Fruit fly (Drosophila melanogaster): ENCODE results near the gene obst-I.

The obst-I gene

DNA sequence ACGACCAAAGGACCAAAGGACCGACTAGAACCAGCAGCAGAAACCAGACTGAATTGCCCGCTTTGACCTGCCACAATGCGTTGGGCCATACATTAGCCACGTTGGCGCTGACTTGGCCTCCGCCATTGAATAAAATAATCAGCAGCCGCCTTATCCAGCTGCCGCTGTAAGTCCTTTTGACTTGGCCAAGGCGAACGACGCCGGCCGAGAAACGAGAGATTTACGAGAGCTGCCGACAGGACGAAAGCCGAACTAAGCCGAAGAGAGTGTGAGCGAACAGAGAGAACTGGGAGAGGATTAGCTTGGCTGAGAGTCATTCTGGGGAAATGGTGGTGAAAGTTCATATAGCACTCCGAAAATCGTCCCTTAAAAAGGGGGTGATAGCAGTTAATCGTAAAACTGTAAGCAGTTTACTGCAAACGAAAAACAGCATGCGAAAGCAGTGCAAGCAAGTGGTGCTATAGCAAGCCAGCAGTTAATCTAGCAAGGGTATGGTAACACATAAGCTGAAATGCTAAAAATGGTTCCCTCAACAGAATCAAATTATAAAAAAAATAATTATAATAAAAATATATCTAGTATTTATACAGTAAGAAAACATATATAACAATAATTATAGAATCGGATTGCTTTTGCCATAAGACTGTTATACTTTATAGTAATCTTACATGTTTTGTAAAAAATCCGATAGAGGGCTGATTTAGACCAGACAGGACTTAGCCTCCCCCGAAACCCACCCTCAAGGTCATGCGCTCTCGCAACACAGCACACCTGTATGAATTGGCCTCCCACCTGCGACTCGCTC, 39.1 kb upstream of the obst-I start (continued):
- TF ChIP-seq Sry-β (GFP tag; optimal IDR thresholded peaks at IDR 0.05): no peak
- TF ChIP-seq CG7372 (GFP tag; IDR thresholded peaks at IDR 0.05): no peak
- no peak for TF ChIP-seq Myb (GFP tag; optimal IDR thresholded peaks at IDR 0.05)
- TF ChIP-seq ham (GFP tag; IDR thresholded peaks at IDR 0.05): no peak
- no peak for TF ChIP-seq Xrp1 (GFP tag; IDR thresholded peaks at IDR 0.05)
- TF ChIP-seq CG9437 (GFP tag; optimal IDR thresholded peaks at IDR 0.05): no peak
- no peak for TF ChIP-seq repo (GFP tag; optimal IDR thresholded peaks at IDR 0.05)
- TF ChIP-seq zen2 (GFP tag; IDR thresholded peaks at IDR 0.05; ENCODE audit: partially characterized antibody): no peak
- TF ChIP-seq CG16813 (GFP tag; IDR thresholded peaks at IDR 0.05; ENCODE audit: partially characterized antibody): no peak
- peak in 1 of 2 experiments; percentile 94 for TF ChIP-seq Dfd (GFP tag; optimal IDR thresholded peaks at IDR 0.05)
- TF ChIP-seq CG32532 (GFP tag; IDR thresholded peaks at IDR 0.05): no peak
- no peak for TF ChIP-seq org-1 (GFP tag; optimal IDR thresholded peaks at IDR 0.05)
- no peak for TF ChIP-seq hth (optimal IDR thresholded peaks at IDR 0.05)
- TF ChIP-seq usp (GFP tag; optimal IDR thresholded peaks at IDR 0.05): no peak
- no peak for TF ChIP-seq CG8359 (GFP tag; optimal IDR thresholded peaks at IDR 0.05; ENCODE audit: borderline replicate concordance)
- TF ChIP-seq CG16863 (GFP tag; optimal IDR thresholded peaks at IDR 0.05): no peak
- peak; percentile 7; the same call in 1 of the 2 replicates for TF ChIP-seq vvl (GFP tag; IDR thresholded peaks at IDR 0.05)
- no peak for TF ChIP-seq CG8478 (optimal IDR thresholded peaks at IDR 0.05)
- TF ChIP-seq ftz-f1 (GFP tag; optimal IDR thresholded peaks at IDR 0.05): peak; percentile 30
- no peak for TF ChIP-seq Hey (tag; optimal IDR thresholded peaks at IDR 0.05)
- no peak for TF ChIP-seq Rx (GFP tag; IDR thresholded peaks at IDR 0.05)
- no peak for TF ChIP-seq Drgx (GFP tag; IDR thresholded peaks at IDR 0.05)
- no peak for TF ChIP-seq so (GFP tag; IDR thresholded peaks at IDR 0.05)
- TF ChIP-seq CG31365 (tag; optimal IDR thresholded peaks at IDR 0.05): peak; percentile 96
- no peak for TF ChIP-seq gem (tag; optimal IDR thresholded peaks at IDR 0.05)
- TF ChIP-seq CG2202 (tag; optimal IDR thresholded peaks at IDR 0.05): no peak
- no peak for TF ChIP-seq CG4424 (GFP tag; optimal IDR thresholded peaks at IDR 0.05)

- TF ChIP-seq nerfin-1 (tag; optimal IDR thresholded peaks at IDR 0.05) (peak; percentile 49), CG12071 (GFP tag; optimal IDR thresholded peaks at IDR 0.05) (no peak), CG16779 (GFP tag; IDR thresholded peaks at IDR 0.05) (peak; percentile 36; the same call in 1 of the 2 replicates), Trl (optimal IDR thresholded peaks at IDR 0.05) (peak; percentile 4 to 34), Trl (GFP tag; optimal IDR thresholded peaks at IDR 0.05) (no peak), Hey (tag; optimal IDR thresholded peaks at IDR 0.05) (peak; percentile 32), Med (GFP tag) (peak; percentile 10), klu (GFP tag; IDR thresholded peaks at IDR 0.05) (0 out of 2 replicates have a peak, but pooled peaks have one; percentile 29), CG34422 (GFP tag; IDR thresholded peaks at IDR 0.05) (peak; percentile 71; the same call in 1 of the 3 replicates), CG18599 (GFP tag; optimal IDR thresholded peaks at IDR 0.05) (no peak), chinmo (GFP tag; IDR thresholded peaks at IDR 0.05; ENCODE audit: partially characterized antibody) (0 out of 4 replicates have a peak, but pooled peaks have one; percentile 53), seq (GFP tag; IDR thresholded peaks at IDR 0.05) (peak; percentile 82), CG10543 (GFP tag; optimal IDR thresholded peaks at IDR 0.05) (no peak), ewg (GFP tag; optimal IDR thresholded peaks at IDR 0.05) (peak; percentile 99), pros (GFP tag; optimal IDR thresholded peaks at IDR 0.05) (peak; percentile 56), prd (optimal IDR thresholded peaks at IDR 0.05) (no peak), prd (GFP tag; IDR thresholded peaks at IDR 0.05) (0 out of 3 replicates have a peak, but pooled peaks have one; percentile 10), scrt (GFP tag; optimal IDR thresholded peaks at IDR 0.05) (peak; percentile 100), kah (GFP tag; optimal IDR thresholded peaks at IDR 0.05) (peak; percentile 37), CG1792 (GFP tag; optimal IDR thresholded peaks at IDR 0.05) (no peak), HLH4C (GFP tag; IDR thresholded peaks at IDR 0.05; ENCODE audit: partially characterized antibody) (0 out of 3 replicates have a peak, but pooled peaks have one; percentile 9), Rfx (GFP tag; IDR thresholded peaks at IDR 0.05) (peak; percentile 17; the same call in 1 of the 2 replicates), Adf1 (GFP tag; IDR thresholded peaks at IDR 0.05) (peak; percentile 68; the same call in 1 of the 2 replicates)
Observed at dm6 chr3L:2229172-2229696, 38.4 kb upstream of the obst-I start, which contains the start of gene Oseg2. Gene Oseg2 (plus strand): TSS chr3L:2229646.

All from whole organism, embryonic.